Worm (Caenorhabditis elegans) whole organism, late embryonic: Measurements from ENCODE around the gene nspc-10.

Experiments
- C08G9.2 ChIP-seq: sonication (generic microtip); optimal IDR thresholded peaks from 2 replicates; lab custom pipeline; 2016; ENCODE audit warnings: mild to moderate bottlenecking, missing genetic modification characterization, moderate library complexity, missing compliant biosample characterization
- F13H6.1 ChIP-seq: sonication (generic microtip); optimal IDR thresholded peaks from 2 replicates; lab custom pipeline; 2016; ENCODE audit warnings: missing genetic modification characterization, missing compliant biosample characterization
- K09A11.1 ChIP-seq: sonication (generic microtip); optimal IDR thresholded peaks from 2 replicates; lab custom pipeline; 2017; ENCODE audit warnings: antibody characterized with exemption, mild to moderate bottlenecking, missing genetic modification characterization, missing compliant biosample characterization; ENCODE audit not compliant: insufficient read depth
- T23F11.4 ChIP-seq: fragments of 200-800 bp; sonication (Bioruptor generic); optimal IDR thresholded peaks from 2 replicates; lab custom pipeline; 2018; ENCODE audit warnings: mild to moderate bottlenecking, missing genetic modification characterization, missing compliant biosample characterization
- ahr-1 ChIP-seq: sonication (generic microtip); optimal IDR thresholded peaks from 2 replicates; lab custom pipeline; 2016; ENCODE audit warnings: missing genetic modification characterization, missing compliant biosample characterization
- ceh-14 ChIP-seq: sonication (generic microtip); optimal IDR thresholded peaks from 2 replicates; lab custom pipeline; 2016; ENCODE audit warnings: missing genotype, missing genetic modification characterization, missing compliant biosample characterization
- ceh-2 ChIP-seq: sonication (generic microtip); optimal IDR thresholded peaks from 2 replicates; lab custom pipeline; 2016; ENCODE audit warnings: missing genotype, missing genetic modification characterization, missing compliant biosample characterization
- ceh-22 ChIP-seq: sonication (generic microtip); optimal IDR thresholded peaks from 2 replicates; lab custom pipeline; 2017; ENCODE audit warnings: missing biosample characterization, missing genetic modification characterization
- ceh-34 ChIP-seq: sonication (generic microtip); optimal IDR thresholded peaks from 2 replicates; lab custom pipeline; 2016; ENCODE audit warnings: mild to moderate bottlenecking, missing genetic modification characterization, missing compliant biosample characterization
- ceh-45 ChIP-seq: fragments of 200-800 bp; sonication (Bioruptor generic); IDR thresholded peaks from 2 replicates; pipeline ENCODE4 v1.3.6; 2022; ENCODE audit warnings: missing genetic modification reagents, missing genetic modification characterization, missing compliant biosample characterization
- ceh-48 ChIP-seq: sonication (generic microtip); optimal IDR thresholded peaks from 2 replicates; lab custom pipeline; 2016; ENCODE audit warnings: missing genetic modification characterization, inconsistent platforms, missing compliant biosample characterization
- che-1 ChIP-seq: sonication (generic microtip); optimal IDR thresholded peaks from 2 replicates; lab custom pipeline; 2016; ENCODE audit warnings: mild to moderate bottlenecking, missing genetic modification characterization, missing compliant biosample characterization
- dmd-4 ChIP-seq: sonication (generic microtip); optimal IDR thresholded peaks from 2 replicates; lab custom pipeline; 2016; ENCODE audit warnings: borderline replicate concordance, missing genetic modification characterization, missing compliant biosample characterization
- dve-1 ChIP-seq: sonication (generic microtip); optimal IDR thresholded peaks from 2 replicates; lab custom pipeline; 2017; ENCODE audit warnings: antibody characterized with exemption, mild to moderate bottlenecking, missing genetic modification characterization, missing compliant biosample characterization
- elt-2 ChIP-seq: sonication (generic microtip); optimal IDR thresholded peaks from 2 replicates; lab custom pipeline; 2016; ENCODE audit warnings: missing genetic modification reagents, missing genetic modification characterization, missing compliant biosample characterization
- elt-4 ChIP-seq: sonication (generic microtip); optimal IDR thresholded peaks from 2 replicates; lab custom pipeline; 2016; ENCODE audit warnings: missing genetic modification characterization, missing compliant biosample characterization
- eyg-1 ChIP-seq: sonication (generic microtip); optimal IDR thresholded peaks from 2 replicates; lab custom pipeline; 2016; ENCODE audit warnings: missing genotype, missing genetic modification characterization, missing compliant biosample characterization
- fkh-10 ChIP-seq: fragments of 150-350 bp; optimal IDR thresholded peaks from 2 replicates; lab custom pipeline; 2014; ENCODE audit warnings: missing biosample characterization, missing genetic modification reagents, missing genetic modification characterization
- hlh-15 ChIP-seq: sonication (generic microtip); optimal IDR thresholded peaks from 2 replicates; lab custom pipeline; 2016; ENCODE audit warnings: missing genetic modification characterization, missing compliant biosample characterization
- hlh-6 ChIP-seq: sonication (generic microtip); optimal IDR thresholded peaks from 2 replicates; lab custom pipeline; 2016; ENCODE audit warnings: missing genotype, missing genetic modification characterization, missing compliant biosample characterization
- lin-11 ChIP-seq: fragments of 200-800 bp; sonication (Bioruptor generic); optimal IDR thresholded peaks from 2 replicates; lab custom pipeline; 2018; ENCODE audit warnings: mild to moderate bottlenecking, missing genetic modification characterization, missing compliant biosample characterization
- madf-2 ChIP-seq: sonication (generic microtip); optimal IDR thresholded peaks from 2 replicates; lab custom pipeline; 2017; ENCODE audit warnings: missing genetic modification characterization, missing compliant biosample characterization
- mec-3 ChIP-seq: sonication (generic microtip); optimal IDR thresholded peaks from 2 replicates; lab custom pipeline; 2016; ENCODE audit warnings: borderline replicate concordance, missing genetic modification characterization, missing compliant biosample characterization
- nhr-232 ChIP-seq: sonication (generic microtip); optimal IDR thresholded peaks from 2 replicates; lab custom pipeline; 2016; ENCODE audit warnings: missing genetic modification characterization, missing compliant biosample characterization
- pat-9 ChIP-seq: fragments of 200-800 bp; sonication (Bioruptor generic); optimal IDR thresholded peaks from 2 replicates; lab custom pipeline; 2018; ENCODE audit warnings: mild to moderate bottlenecking, missing genetic modification characterization, moderate library complexity, missing compliant biosample characterization
- pax-1 ChIP-seq: fragments of 150-350 bp; optimal IDR thresholded peaks from 2 replicates; lab custom pipeline; 2014; ENCODE audit warnings: missing biosample characterization, missing genetic modification characterization
- ref-2 ChIP-seq: sonication (generic microtip); optimal IDR thresholded peaks from 2 replicates; lab custom pipeline; 2016; ENCODE audit warnings: missing genetic modification characterization, missing compliant biosample characterization
- rnt-1 ChIP-seq: sonication (generic microtip); optimal IDR thresholded peaks from 2 replicates; lab custom pipeline; 2016; ENCODE audit warnings: missing genetic modification characterization, missing compliant biosample characterization
- sdc-2 ChIP-seq: sonication (generic microtip); optimal IDR thresholded peaks from 2 replicates; lab custom pipeline; 2016; ENCODE audit warnings: missing genotype, missing genetic modification characterization, missing compliant biosample characterization
- sox-2 ChIP-seq: fragments of 200-800 bp; sonication (Bioruptor generic); IDR thresholded peaks from 2 replicates; pipeline ENCODE4 v1.3.6; 2022; ENCODE audit warnings: missing genetic modification reagents, missing genetic modification characterization, missing compliant biosample characterization
- syd-9 ChIP-seq: sonication (generic microtip); optimal IDR thresholded peaks from 2 replicates; lab custom pipeline; 2016; ENCODE audit warnings: mild to moderate bottlenecking, missing genetic modification characterization, moderate library complexity, missing compliant biosample characterization
- tbx-7 ChIP-seq: sonication (generic microtip); optimal IDR thresholded peaks from 2 replicates; lab custom pipeline; 2016; ENCODE audit warnings: missing genotype, missing genetic modification characterization, missing compliant biosample characterization
- ttx-3 ChIP-seq: sonication (generic microtip); optimal IDR thresholded peaks from 2 replicates; lab custom pipeline; 2016; ENCODE audit warnings: missing genetic modification reagents, missing genetic modification characterization, missing compliant biosample characterization
- unc-42 ChIP-seq: sonication (generic microtip); optimal IDR thresholded peaks from 2 replicates; lab custom pipeline; 2016; ENCODE audit warnings: missing genotype, missing genetic modification characterization, missing compliant biosample characterization
- unc-86 ChIP-seq: sonication (generic microtip); optimal IDR thresholded peaks from 2 replicates; lab custom pipeline; 2016; ENCODE audit warnings: missing genetic modification characterization, missing compliant biosample characterization
- ztf-16 ChIP-seq: sonication (generic microtip); optimal IDR thresholded peaks from 2 replicates; lab custom pipeline; 2017; ENCODE audit warnings: missing genetic modification characterization, missing compliant biosample characterization

nspc-10 gene

ce11 chrX:12326424-12326823 is 17.0 kb upstream of the nspc-10 start, which contains the start of gene srd-41:
srd-41 (plus strand) TSS chrX:12326724.
- no peak for TF ChIP-seq ceh-22 (tag; lab: Kevin White, UChicago)
- TF ChIP-seq ceh-14 (tag; lab: Kevin White, UChicago), result no peak
- no peak for TF ChIP-seq C08G9.2 (tag; lab: Kevin White, UChicago)
- no peak for TF ChIP-seq pat-9

- no peak for TF ChIP-seq nhr-232
- no peak for TF ChIP-seq ceh-34 (tag; lab: Kevin White, UChicago)
- TF ChIP-seq ceh-22 (tag; lab: Kevin White, UChicago), result no peak
- no peak for TF ChIP-seq ceh-2 (tag; lab: Kevin White, UChicago)
- no peak for TF ChIP-seq pax-1
- no peak for TF ChIP-seq ceh-48 (tag; lab: Kevin White, UChicago)
Observed at ce11 chrX:12328676-12329075, 14.7 kb upstream of the nspc-10 start, which contains the start of gene srd-45. srd-45 (plus strand) TSS chrX:12328976.

- TF ChIP-seq dmd-4 (no peak), ceh-14 (tag; lab: Kevin White, UChicago) (no peak), K09A11.1 (no peak), mec-3 (tag; lab: Kevin White, UChicago) (no peak), ceh-48 (tag; lab: Kevin White, UChicago) (no peak), T23F11.4 (GFP tag; lab: Kevin White, UChicago) (no peak), sox-2 (no peak)
Observed at ce11 chrX:12331795-12332194, 11.6 kb upstream of the nspc-10 start, which contains the start of gene srd-46. srd-46 (plus strand) TSS chrX:12332095.

ce11 chrX:12333479-12333878 is 9.9 kb upstream of the nspc-10 start, which contains the start of gene srd-47:
srd-47 (plus strand) TSS chrX:12333642.
- no peak for TF ChIP-seq F13H6.1 (tag; lab: Kevin White, UChicago)

ce11 chrX:12335808-12336207 is 7.6 kb upstream of the nspc-10 start, which contains the start of gene srd-48:
srd-48 (plus strand) TSS chrX:12336108.
- no peak for TF ChIP-seq hlh-15 (tag; lab: Kevin White, UChicago)
- no peak for TF ChIP-seq syd-9 (tag; lab: Kevin White, UChicago)
- no peak for TF ChIP-seq ztf-16 (tag; lab: Kevin White, UChicago)
- TF ChIP-seq eyg-1 (tag; lab: Kevin White, UChicago), result no peak
- no peak for TF ChIP-seq lin-11 (tag; lab: Kevin White, UChicago)
- no peak for TF ChIP-seq pax-1
- no peak for TF ChIP-seq ref-2 (tag; lab: Kevin White, UChicago)
- no peak for TF ChIP-seq ceh-45
- no peak for TF ChIP-seq hlh-6
- TF ChIP-seq che-1, result no peak
- TF ChIP-seq tbx-7 (tag; lab: Kevin White, UChicago), result no peak
- TF ChIP-seq unc-42, result no peak
- TF ChIP-seq C08G9.2 (tag; lab: Kevin White, UChicago), result no peak
- TF ChIP-seq ahr-1 (tag; lab: Kevin White, UChicago), result no peak

- TF ChIP-seq fkh-10 (GFP tag; lab: Kevin White, UChicago), result no peak
- no peak for TF ChIP-seq lin-11 (tag; lab: Kevin White, UChicago)
- no peak for TF ChIP-seq madf-2 (tag; lab: Kevin White, UChicago)
- TF ChIP-seq dve-1 (tag; lab: Kevin White, UChicago), result no peak
- TF ChIP-seq unc-42, result no peak
- peak; percentile 9 for TF ChIP-seq sdc-2 (tag; lab: Kevin White, UChicago)
- peak; percentile 23 for TF ChIP-seq ttx-3
- TF ChIP-seq tbx-7 (tag; lab: Kevin White, UChicago), result no peak
- TF ChIP-seq unc-86, result no peak
- no peak for TF ChIP-seq ceh-45
- no peak for TF ChIP-seq pat-9
- TF ChIP-seq K09A11.1, result no peak
- TF ChIP-seq elt-2 (tag; lab: Kevin White, UChicago), result peak; percentile 27
- TF ChIP-seq rnt-1, result no peak
- no peak for TF ChIP-seq dmd-4
- no peak for TF ChIP-seq elt-4 (tag; lab: Kevin White, UChicago)
- no peak for TF ChIP-seq pax-1
- TF ChIP-seq che-1, result peak; percentile 42
Observed at ce11 chrX:12337846-12338490, 5.4 kb upstream of the nspc-10 start, which contains the start of gene srd-44. srd-44 (plus strand) TSS chrX:12338440.
